Fruit fly (Drosophila melanogaster): ENCODE measurements around the gene CG7829.

DNA sequence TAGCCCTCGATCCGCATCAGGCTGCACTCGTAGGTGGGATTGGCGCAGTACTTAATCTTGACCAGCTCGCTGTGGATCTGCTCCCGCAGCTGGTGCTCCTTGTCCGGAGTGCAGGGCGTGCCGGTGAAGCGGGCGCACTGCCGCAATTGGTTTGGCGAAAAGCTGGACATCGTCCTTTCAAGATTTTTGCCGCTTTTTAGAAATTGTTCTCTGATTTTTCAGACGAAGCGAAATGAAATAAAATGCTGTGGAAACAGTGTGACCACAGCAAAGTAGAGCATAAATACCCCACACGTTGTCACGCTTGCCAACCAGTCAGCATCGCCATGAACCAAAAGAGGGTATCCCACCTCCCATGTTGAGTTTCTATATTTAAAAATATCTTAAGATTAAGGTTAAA, 39.7 kb upstream of the CG7829 start, which contains the start of gene dgt1:
- TF ChIP-seq vvl (GFP tag; IDR thresholded peaks at IDR 0.05): no peak
- TF ChIP-seq zfh1 (GFP tag; IDR thresholded peaks at IDR 0.05): no peak
- TF ChIP-seq her (GFP tag; optimal IDR thresholded peaks at IDR 0.05): no peak
- TF ChIP-seq emc (GFP tag; optimal IDR thresholded peaks at IDR 0.05): no peak

Measured in whole organism, embryonic.